Worm (Caenorhabditis elegans): ENCODE measurements around the gene C25A8.2.

C25A8.2 gene

DNA sequence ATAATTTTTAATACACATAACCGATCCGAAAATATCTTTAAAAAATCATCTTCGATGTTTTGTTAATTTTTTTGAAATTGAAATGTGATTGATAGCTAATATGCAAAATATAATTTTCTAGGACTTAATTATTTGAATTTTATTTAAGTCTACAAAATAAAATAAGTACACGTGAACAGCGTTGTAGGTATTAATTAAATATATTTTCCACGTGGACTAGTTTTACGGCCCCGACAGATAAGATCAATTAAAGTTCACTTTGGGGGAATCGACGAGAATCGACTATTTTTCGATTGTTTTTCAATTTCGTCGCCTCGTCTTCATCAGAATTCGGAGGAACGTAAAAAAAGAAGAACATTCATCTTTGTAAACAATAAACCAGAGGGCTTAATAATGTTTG, 10.4 kb upstream of the C25A8.2 start, which contains the start of gene C25A8.5:
C25A8.5 (plus strand) TSS at position 301 of the 400 bp plus-strand sequence.
- no peak for TF ChIP-seq ceh-45 (GFP tag; IDR thresholded peaks at IDR 0.05)
- no peak for TF ChIP-seq ztf-16 (tag; optimal IDR thresholded peaks at IDR 0.05)
- no peak for TF ChIP-seq pax-1 (tag; optimal IDR thresholded peaks at IDR 0.05)
- TF ChIP-seq dmd-4 (tag; optimal IDR thresholded peaks at IDR 0.05; ENCODE audit: borderline replicate concordance), result no peak
- no peak for TF ChIP-seq F13H6.1 (tag; optimal IDR thresholded peaks at IDR 0.05)
- no peak for TF ChIP-seq ceh-2 (tag; optimal IDR thresholded peaks at IDR 0.05)
- no peak for TF ChIP-seq sdc-2 (tag; optimal IDR thresholded peaks at IDR 0.05)
- TF ChIP-seq K09A11.1 (tag; optimal IDR thresholded peaks at IDR 0.05; ENCODE audit: insufficient read depth), result no peak
- TF ChIP-seq fkh-10 (GFP tag; optimal IDR thresholded peaks at IDR 0.05), result no peak
- TF ChIP-seq hlh-6 (tag; optimal IDR thresholded peaks at IDR 0.05), result no peak
- TF ChIP-seq ceh-34 (tag; optimal IDR thresholded peaks at IDR 0.05), result no peak
- no peak for TF ChIP-seq nhr-232 (tag; optimal IDR thresholded peaks at IDR 0.05)
- no peak for TF ChIP-seq pqm-1 (tag; optimal IDR thresholded peaks at IDR 0.05)
- no peak for TF ChIP-seq sox-4 (tag; optimal IDR thresholded peaks at IDR 0.05)

DNA sequence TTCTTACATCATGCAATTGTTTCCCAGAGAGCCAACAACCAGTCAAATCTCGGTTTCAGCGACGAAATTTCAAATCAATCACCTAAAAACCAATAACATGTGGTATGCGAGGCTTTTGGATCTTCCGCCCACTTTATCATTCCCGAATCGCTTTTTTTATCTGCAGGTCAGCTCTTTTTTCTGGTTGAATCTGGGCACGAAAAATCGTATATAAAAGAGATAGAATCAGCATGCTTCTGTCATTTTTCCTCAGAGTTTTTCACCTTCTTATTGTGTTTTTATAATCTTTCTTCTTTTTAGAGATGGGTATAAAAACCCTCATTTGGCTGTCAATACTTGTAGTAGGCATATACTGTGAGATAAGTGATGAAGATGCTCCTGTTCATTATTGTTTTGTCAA, 6.3 kb upstream of the C25A8.2 start, which contains the start of gene cht-3:
cht-3 (plus strand) TSS at position 301 of the 400 bp plus-strand sequence.
- TF ChIP-seq ttx-3 (tag; optimal IDR thresholded peaks at IDR 0.05) (no peak), elt-2 (tag; optimal IDR thresholded peaks at IDR 0.05) (no peak), sox-4 (tag; optimal IDR thresholded peaks at IDR 0.05) (no peak), nhr-232 (tag; optimal IDR thresholded peaks at IDR 0.05) (no peak), ceh-2 (tag; optimal IDR thresholded peaks at IDR 0.05) (no peak), elt-4 (tag; optimal IDR thresholded peaks at IDR 0.05) (no peak), ets-4 (tag; optimal IDR thresholded peaks at IDR 0.05) (no peak), T23F11.4 (GFP tag; optimal IDR thresholded peaks at IDR 0.05) (no peak), ceh-6 (GFP tag; optimal IDR thresholded peaks at IDR 0.05) (no peak), ceh-34 (tag; optimal IDR thresholded peaks at IDR 0.05) (no peak), pros-1 (tag; optimal IDR thresholded peaks at IDR 0.05) (no peak), syd-9 (tag; optimal IDR thresholded peaks at IDR 0.05) (no peak), zip-5 (tag; optimal IDR thresholded peaks at IDR 0.05) (no peak), che-1 (tag; optimal IDR thresholded peaks at IDR 0.05) (no peak)

ce11 chrIV:7010195-7010594, 564 bp downstream of the C25A8.2 start:
- no peak for TF ChIP-seq ceh-6 (GFP tag; optimal IDR thresholded peaks at IDR 0.05)
- no peak for TF ChIP-seq pax-1 (tag; optimal IDR thresholded peaks at IDR 0.05)
- TF ChIP-seq fax-1 (tag; optimal IDR thresholded peaks at IDR 0.05), result no peak
- TF ChIP-seq fkh-10 (GFP tag; optimal IDR thresholded peaks at IDR 0.05), result no peak
- no peak for TF ChIP-seq ceh-30 (tag; optimal IDR thresholded peaks at IDR 0.05)
- TF ChIP-seq madf-2 (tag; optimal IDR thresholded peaks at IDR 0.05), result no peak
- no peak for TF ChIP-seq K02D7.2 (tag; optimal IDR thresholded peaks at IDR 0.05)
- TF ChIP-seq ceh-18 (tag; optimal IDR thresholded peaks at IDR 0.05), result no peak
- no peak for TF ChIP-seq eyg-1 (tag; optimal IDR thresholded peaks at IDR 0.05)
- TF ChIP-seq pqm-1 (tag; optimal IDR thresholded peaks at IDR 0.05), result no peak
- TF ChIP-seq F13H6.1 (tag; optimal IDR thresholded peaks at IDR 0.05), result no peak
- TF ChIP-seq elt-4 (tag; optimal IDR thresholded peaks at IDR 0.05), result no peak
- no peak for TF ChIP-seq sox-2 (GFP tag; IDR thresholded peaks at IDR 0.05)
- no peak for TF ChIP-seq hlh-6 (tag; optimal IDR thresholded peaks at IDR 0.05)
- no peak for TF ChIP-seq dmd-4 (tag; optimal IDR thresholded peaks at IDR 0.05; ENCODE audit: borderline replicate concordance)
- TF ChIP-seq unc-3 (GFP tag; conservative IDR thresholded peaks at IDR 0.05), result no peak
- TF ChIP-seq unc-3 (tag; optimal IDR thresholded peaks at IDR 0.05), result no peak
- no peak for TF ChIP-seq T23F11.4 (GFP tag; optimal IDR thresholded peaks at IDR 0.05)
- TF ChIP-seq ets-4 (tag; optimal IDR thresholded peaks at IDR 0.05), result no peak

DNA sequence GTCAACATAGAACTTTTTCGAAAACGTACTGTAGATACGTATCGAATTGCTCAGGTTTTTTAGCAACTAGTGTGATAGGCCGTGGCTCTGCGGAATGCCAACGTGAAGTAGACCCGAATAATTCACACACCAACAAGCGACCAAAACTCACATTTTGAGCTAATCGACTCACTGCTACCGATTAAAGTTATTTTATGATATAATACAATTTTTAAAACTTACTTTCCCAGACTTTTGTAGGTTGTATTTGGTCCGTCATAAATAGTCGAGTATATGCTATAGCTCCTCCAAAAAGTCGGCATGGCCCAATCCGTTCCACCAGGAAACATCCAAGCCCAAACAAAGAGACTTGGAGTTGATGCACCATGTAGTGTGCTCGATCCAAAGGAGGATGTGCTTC, 1.2 kb downstream of the C25A8.2 start, which contains the start of gene C25A8.1:
C25A8.1 (plus strand) TSS at position 301 of the 400 bp plus-strand sequence.
- TF ChIP-seq ceh-34 (tag; optimal IDR thresholded peaks at IDR 0.05) (no peak), pag-3 (tag; optimal IDR thresholded peaks at IDR 0.05; ENCODE audit: borderline replicate concordance) (no peak), pha-2 (tag; optimal IDR thresholded peaks at IDR 0.05) (no peak), zip-5 (tag; optimal IDR thresholded peaks at IDR 0.05) (no peak), ceh-19 (GFP tag; optimal IDR thresholded peaks at IDR 0.05) (no peak), fax-1 (tag; optimal IDR thresholded peaks at IDR 0.05) (no peak), pax-1 (tag; optimal IDR thresholded peaks at IDR 0.05) (no peak), ceh-9 (tag; optimal IDR thresholded peaks at IDR 0.05) (no peak), syd-9 (tag; optimal IDR thresholded peaks at IDR 0.05) (no peak), K09A11.1 (tag; optimal IDR thresholded peaks at IDR 0.05; ENCODE audit: insufficient read depth) (no peak), tbx-2 (tag; optimal IDR thresholded peaks at IDR 0.05) (no peak), ama-1 (optimal IDR thresholded peaks at IDR 0.05) (no peak), ahr-1 (tag; optimal IDR thresholded peaks at IDR 0.05) (no peak), C38D4.7 (GFP tag; optimal IDR thresholded peaks at IDR 0.05) (no peak), unc-86 (tag; optimal IDR thresholded peaks at IDR 0.05) (no peak), nhr-11 (tag; optimal IDR thresholded peaks at IDR 0.05) (no peak), ttx-3 (tag; optimal IDR thresholded peaks at IDR 0.05) (no peak), sox-4 (tag; optimal IDR thresholded peaks at IDR 0.05) (no peak)

Measured in whole organism, late embryonic.